Worm (Caenorhabditis elegans) whole organism, L2 larva: ENCODE data around the gene fzr-1.

ENCODE experiments used
- ceh-16 ChIP-seq: fragments of 150-350 bp; optimal IDR thresholded peaks from 2 replicates; lab custom pipeline; 2014; ENCODE audit warnings: missing biosample characterization, missing genetic modification characterization
- lin-11 ChIP-seq: fragments of 150-350 bp; sonication (generic microtip); optimal IDR thresholded peaks from 2 replicates; lab custom pipeline; 2014; ENCODE audit warnings: missing biosample characterization, missing genetic modification characterization, inconsistent platforms, mixed read lengths
- nhr-12 ChIP-seq: fragments of 150-350 bp; optimal IDR thresholded peaks from 2 replicates; lab custom pipeline; 2014; ENCODE audit warnings: missing biosample characterization, missing genetic modification characterization
- nhr-237 ChIP-seq: fragments of 150-350 bp; optimal IDR thresholded peaks from 2 replicates; lab custom pipeline; 2014; ENCODE audit warnings: missing biosample characterization, missing genetic modification characterization
- nhr-77 ChIP-seq: fragments of 150-350 bp; optimal IDR thresholded peaks from 2 replicates; lab custom pipeline; 2014; ENCODE audit warnings: missing biosample characterization, missing genetic modification characterization
- skn-1 ChIP-seq: sonication (generic microtip); optimal IDR thresholded peaks from 2 replicates; lab custom pipeline; 2017; ENCODE audit warnings: missing biosample characterization, missing genetic modification characterization
- unc-55 ChIP-seq: fragments of 150-350 bp; sonication (generic microtip); optimal IDR thresholded peaks from 3 replicates; lab custom pipeline; 2014; ENCODE audit warnings: missing biosample characterization, missing genetic modification reagents, missing genetic modification characterization
- zag-1 ChIP-seq: fragments of 150-350 bp; optimal IDR thresholded peaks from 2 replicates; lab custom pipeline; 2014; ENCODE audit warnings: missing biosample characterization, missing genetic modification characterization
- ztf-11 ChIP-seq: sonication (generic microtip); optimal IDR thresholded peaks from 2 replicates; lab custom pipeline; 2017; ENCODE audit warnings: missing biosample characterization, missing genetic modification characterization

- TF ChIP-seq ztf-11 (tag; lab: Kevin White, UChicago): no peak
- no peak for TF ChIP-seq unc-55
- no peak for TF ChIP-seq nhr-12
- no peak for TF ChIP-seq nhr-237 (tag; lab: Kevin White, UChicago)
- no peak for TF ChIP-seq zag-1 (tag; lab: Kevin White, UChicago)
- TF ChIP-seq skn-1 (tag; lab: Kevin White, UChicago): no peak
- TF ChIP-seq lin-11 (tag; lab: Kevin White, UChicago): no peak
- TF ChIP-seq nhr-77: no peak
- no peak for TF ChIP-seq ceh-16
Measured at ce11 chrII:9674678-9675077, 30.4 kb upstream of the fzr-1 start, which contains the start of gene arc-1.
